Worm (Caenorhabditis elegans) whole organism, L1 larva: Measurements from ENCODE around the gene T09B9.5.

ENCODE experiments used
- efl-1 ChIP-seq, 4 experiments: fragments of 150-350 bp; optimal IDR thresholded peaks in 3 of 4; peaks in 1 of 4; 1 replicate in 1 of 4; 2 replicates in 3 of 4; lab custom pipeline; 2014; ENCODE audit warnings: missing biosample characterization in 2 of 4, missing genetic modification characterization in 2 of 4, missing genetic modification reagents in 2 of 4
- grh-1 ChIP-seq: fragments of 200-800 bp; sonication (Bioruptor generic); IDR thresholded peaks from 2 replicates; pipeline ENCODE4 v1.3.6; 2022; ENCODE audit warnings: missing genetic modification reagents, missing genetic modification characterization, missing compliant biosample characterization
- lin-15B ChIP-seq: fragments of 150-350 bp; sonication (generic microtip); optimal IDR thresholded peaks from 3 replicates; lab custom pipeline; 2014; ENCODE audit warnings: missing biosample characterization, missing genetic modification characterization

- no peak for TF ChIP-seq grh-1
- TF ChIP-seq efl-1 (optimal IDR thresholded peaks at IDR 0.05; lab: Kevin White, UChicago): no peak
- TF ChIP-seq efl-1 (GFP tag; optimal IDR thresholded peaks at IDR 0.05 in 1 of 2; lab: Kevin White, UChicago): no peak
- no peak for TF ChIP-seq lin-15B (tag; lab: Kevin White, UChicago)
Measured at ce11 chrX:9822173-9822572, 44.6 kb downstream of the T09B9.5 start, which contains the start of gene dpy-22.
